Worm (Caenorhabditis elegans): ENCODE measurements around the gene C17G10.1.

DNA sequence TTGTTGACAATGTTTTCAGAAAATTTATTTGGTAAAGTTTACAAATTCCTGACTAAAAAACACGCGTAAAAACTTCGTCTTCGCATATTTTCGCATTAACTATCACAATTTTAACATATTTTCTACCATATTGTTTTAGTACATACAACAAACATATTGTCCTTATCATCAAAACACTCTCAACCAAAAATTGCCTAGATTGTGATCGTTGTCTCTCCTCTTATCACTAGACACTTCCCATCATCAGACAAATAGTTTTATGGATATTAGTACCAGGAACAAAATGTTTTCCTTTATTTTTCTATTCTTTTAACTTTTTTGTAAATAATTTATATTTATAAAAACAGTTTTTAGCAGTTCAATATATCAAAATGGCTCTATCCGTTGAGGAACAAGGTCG lies 35.0 kb upstream of the C17G10.1 start, which contains the start of gene C17C3.3:
- no peak for TF ChIP-seq flt-1 (GFP tag; IDR thresholded peaks at IDR 0.05)
- TF ChIP-seq ama-1 (optimal IDR thresholded peaks at IDR 0.05) = no peak
- no peak for TF ChIP-seq scrt-1 (GFP tag; IDR thresholded peaks at IDR 0.05)
- no peak for TF ChIP-seq ceh-36 (tag; optimal IDR thresholded peaks at IDR 0.05)
- no peak for TF ChIP-seq tra-4 (tag; optimal IDR thresholded peaks at IDR 0.05)
- TF ChIP-seq sea-1 (GFP tag; conservative IDR thresholded peaks at IDR 0.05) = no peak
- TF ChIP-seq hnd-1 (tag; optimal IDR thresholded peaks at IDR 0.05) = no peak
- TF ChIP-seq ceh-13 (GFP tag; optimal IDR thresholded peaks at IDR 0.05) = no peak
- no peak for TF ChIP-seq pes-1 (GFP tag; IDR thresholded peaks at IDR 0.05)
- TF ChIP-seq hmbx-1 (tag; optimal IDR thresholded peaks at IDR 0.05) = no peak
- no peak for TF ChIP-seq B0310.2 (tag; optimal IDR thresholded peaks at IDR 0.05)

All from whole organism, early embryonic.